Worm (Caenorhabditis elegans): ENCODE measurements around the gene fbxa-45.

ce11 chrV:16884744-16885143 is 14.5 kb downstream of the fbxa-45 start, which contains the start of gene F09C6.13:
- no peak for TF ChIP-seq unc-130 (GFP tag; optimal IDR thresholded peaks at IDR 0.05)
- no peak for TF ChIP-seq Y67H2A.10 (GFP tag; conservative IDR thresholded peaks at IDR 0.05)
- TF ChIP-seq him-1 (tag; optimal IDR thresholded peaks at IDR 0.05): no peak
- no peak for TF ChIP-seq hmg-20 (GFP tag; IDR thresholded peaks at IDR 0.05)
- no peak for TF ChIP-seq nhr-90 (tag; optimal IDR thresholded peaks at IDR 0.05)
- TF ChIP-seq nfya-1 (tag; optimal IDR thresholded peaks at IDR 0.05; ENCODE audit: borderline replicate concordance, insufficient read depth): no peak
- TF ChIP-seq lir-1 (GFP tag; conservative IDR thresholded peaks at IDR 0.05): no peak
- no peak for TF ChIP-seq snpc-1.1 (tag; optimal IDR thresholded peaks at IDR 0.05; ENCODE audit: insufficient read depth)
- TF ChIP-seq dpl-1 (GFP tag; optimal IDR thresholded peaks at IDR 0.05): no peak

Measured in whole organism, young adult.